Fruit fly (Drosophila melanogaster): ENCODE data around the gene slx1.
A peak's percentile ranks its signal among the peaks of the same experiment; 100 is the strongest.

slx1 gene

dm6 chr3R:4601887-4602531, 39.8 kb upstream of the slx1 start (continued):
- TF ChIP-seq CG6272 (GFP tag; IDR thresholded peaks at IDR 0.05) (no peak), CG14050 (GFP tag; IDR thresholded peaks at IDR 0.05) (no peak), Myb (GFP tag; optimal IDR thresholded peaks at IDR 0.05) (no peak), en (GFP tag; optimal IDR thresholded peaks at IDR 0.05) (no peak), Asciz (GFP tag; optimal IDR thresholded peaks at IDR 0.05) (no peak), CG11085 (GFP tag; IDR thresholded peaks at IDR 0.05) (no peak), Hr78 (GFP tag; optimal IDR thresholded peaks at IDR 0.05) (no peak), chif (GFP tag; optimal IDR thresholded peaks at IDR 0.05) (peak in 1 of 2 experiments; percentile 31), CG3065 (GFP tag; optimal IDR thresholded peaks at IDR 0.05) (no peak), ash1 (GFP tag; optimal IDR thresholded peaks at IDR 0.05) (no peak), CG7271 (tag; optimal IDR thresholded peaks at IDR 0.05) (no peak), nerfin-2 (GFP tag; IDR thresholded peaks at IDR 0.05; ENCODE audit: partially characterized antibody) (no peak), ase (GFP tag; IDR thresholded peaks at IDR 0.05) (no peak), sd (tag; optimal IDR thresholded peaks at IDR 0.05) (no peak), CG5953 (GFP tag; IDR thresholded peaks at IDR 0.05) (no peak), aop (GFP tag; IDR thresholded peaks at IDR 0.05) (no peak), ranshi (GFP tag; IDR thresholded peaks at IDR 0.05) (no peak), CG18599 (GFP tag; optimal IDR thresholded peaks at IDR 0.05) (peak; percentile 38), CG13123 (GFP tag; optimal IDR thresholded peaks at IDR 0.05) (no peak), GATAe (GFP tag; conservative IDR thresholded peaks at IDR 0.05) (no peak), CG14441 (GFP tag; IDR thresholded peaks at IDR 0.05) (no peak), lmd (GFP tag; IDR thresholded peaks at IDR 0.05) (no peak), CG15696 (tag; optimal IDR thresholded peaks at IDR 0.05) (peak; percentile 29), unc-4 (GFP tag; IDR thresholded peaks at IDR 0.05; ENCODE audit: partially characterized antibody) (no peak), Oli (tag; optimal IDR thresholded peaks at IDR 0.05) (no peak), Xrp1 (GFP tag; IDR thresholded peaks at IDR 0.05) (peak; percentile 24; the same call in 1 of the 2 replicates), CG4360 (GFP tag; IDR thresholded peaks at IDR 0.05) (no peak), CG10209 (GFP tag; optimal IDR thresholded peaks at IDR 0.05) (peak; percentile 1), cas (GFP tag; IDR thresholded peaks at IDR 0.05) (no peak), Atf3 (GFP tag; optimal IDR thresholded peaks at IDR 0.05) (no peak), sima (GFP tag; optimal IDR thresholded peaks at IDR 0.05) (no peak), CG15269 (tag; optimal IDR thresholded peaks at IDR 0.05) (no peak), stwl (tag; optimal IDR thresholded peaks at IDR 0.05) (no peak), unpg (GFP tag; optimal IDR thresholded peaks at IDR 0.05) (no peak), Mad (GFP tag; optimal IDR thresholded peaks at IDR 0.05) (no peak), HmgD (GFP tag; optimal IDR thresholded peaks at IDR 0.05) (no peak), fu2 (GFP tag; optimal IDR thresholded peaks at IDR 0.05) (no peak), D (optimal IDR thresholded peaks at IDR 0.05) (no peak), D (GFP tag; optimal IDR thresholded peaks at IDR 0.05) (peak; percentile 31), gem (tag; optimal IDR thresholded peaks at IDR 0.05) (peak; percentile 29), CG31441 (GFP tag; IDR thresholded peaks at IDR 0.05) (no peak), grn (GFP tag; optimal IDR thresholded peaks at IDR 0.05) (no peak), CG3281 (GFP tag; optimal IDR thresholded peaks at IDR 0.05) (no peak), h (optimal IDR thresholded peaks at IDR 0.05) (no peak), Hmx (GFP tag; optimal IDR thresholded peaks at IDR 0.05) (no peak), CG18011 (GFP tag; optimal IDR thresholded peaks at IDR 0.05) (no peak), abd-A (tag; optimal IDR thresholded peaks at IDR 0.05) (no peak), Med (GFP tag) (no peak), B-H2 (GFP tag; optimal IDR thresholded peaks at IDR 0.05) (no peak), CG2120 (GFP tag; optimal IDR thresholded peaks at IDR 0.05) (peak; percentile 35), fd64A (GFP tag; optimal IDR thresholded peaks at IDR 0.05) (no peak)
